Worm (Caenorhabditis elegans) whole organism, midembryonic: ENCODE data around the gene sad-1.

Experiments used
- T22C8.4 ChIP-seq: fragments of 200-800 bp; sonication (Bioruptor generic); IDR thresholded peaks from 2 replicates; pipeline ENCODE4 v1.3.6; 2022; ENCODE audit warnings: missing genetic modification characterization, missing compliant biosample characterization
- cog-1 ChIP-seq: sonication (generic microtip); optimal IDR thresholded peaks from 2 replicates; lab custom pipeline; 2016; ENCODE audit warnings: missing genetic modification characterization, missing compliant biosample characterization
- flt-1 ChIP-seq: fragments of 200-800 bp; sonication (Bioruptor generic); IDR thresholded peaks from 2 replicates; pipeline ENCODE4 v1.3.6; 2022; ENCODE audit warnings: missing genetic modification characterization, missing compliant biosample characterization
- klf-2 ChIP-seq: fragments of 200-800 bp; sonication (Bioruptor generic); conservative IDR thresholded peaks from 2 replicates; pipeline ENCODE4 v1.3.6; 2022; ENCODE audit warnings: missing genetic modification reagents, missing genetic modification characterization, missing compliant biosample characterization
- med-1 ChIP-seq: sonication (generic microtip); optimal IDR thresholded peaks from 2 replicates; lab custom pipeline; 2017; ENCODE audit warnings: missing genetic modification characterization, mild to moderate bottlenecking, missing compliant biosample characterization, antibody characterized with exemption, missing genetic modification reagents; ENCODE audit not compliant: insufficient read depth
- ref-1 ChIP-seq: fragments of 200-800 bp; sonication (Bioruptor generic); conservative IDR thresholded peaks from 2 replicates; pipeline ENCODE4 v1.3.6; 2022; ENCODE audit warnings: missing genetic modification reagents, missing genetic modification characterization, missing compliant biosample characterization
- tab-1 ChIP-seq: fragments of 200-800 bp; sonication (Bioruptor generic); IDR thresholded peaks from 2 replicates; pipeline ENCODE4 v1.3.6; 2022; ENCODE audit warnings: missing genetic modification characterization, missing compliant biosample characterization
- ztf-29 ChIP-seq: fragments of 200-800 bp; sonication (Bioruptor generic); IDR thresholded peaks from 2 replicates; pipeline ENCODE4 v1.3.6; 2022; ENCODE audit warnings: missing genetic modification reagents, missing genetic modification characterization, missing compliant biosample characterization

DNA sequence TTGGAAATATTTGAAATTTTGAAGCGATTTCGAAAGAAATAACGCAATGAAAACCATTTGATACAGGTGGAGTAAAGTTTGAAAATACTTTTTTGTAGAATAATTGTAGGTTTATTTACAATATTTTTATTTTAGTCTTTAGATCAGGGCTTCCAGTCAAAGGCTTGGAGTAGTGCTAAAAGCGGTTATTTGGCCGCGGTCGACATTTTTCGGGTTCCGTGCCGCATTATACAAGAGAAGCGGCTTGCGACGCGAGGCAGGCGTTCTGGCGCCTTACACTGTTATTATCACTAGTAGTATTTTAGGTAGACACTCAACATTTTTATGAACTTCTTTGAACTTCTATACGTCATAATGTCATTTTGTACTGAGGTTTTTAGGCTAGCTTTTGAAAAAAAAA, 6.0 kb upstream of the sad-1 start:
- TF ChIP-seq tab-1 (GFP tag; lab: Robert Waterston, UW) (no peak), med-1 (no peak), cog-1 (tag; lab: Kevin White, UChicago) (no peak), flt-1 (no peak), ztf-29 (no peak), T22C8.4 (GFP tag; lab: Robert Waterston, UW) (no peak), klf-2 (GFP tag; lab: Robert Waterston, UW) (no peak), ref-1 (GFP tag; lab: Robert Waterston, UW) (no peak)
